Worm (Caenorhabditis elegans): ENCODE data around the gene sqst-2.

The sqst-2 gene

DNA sequence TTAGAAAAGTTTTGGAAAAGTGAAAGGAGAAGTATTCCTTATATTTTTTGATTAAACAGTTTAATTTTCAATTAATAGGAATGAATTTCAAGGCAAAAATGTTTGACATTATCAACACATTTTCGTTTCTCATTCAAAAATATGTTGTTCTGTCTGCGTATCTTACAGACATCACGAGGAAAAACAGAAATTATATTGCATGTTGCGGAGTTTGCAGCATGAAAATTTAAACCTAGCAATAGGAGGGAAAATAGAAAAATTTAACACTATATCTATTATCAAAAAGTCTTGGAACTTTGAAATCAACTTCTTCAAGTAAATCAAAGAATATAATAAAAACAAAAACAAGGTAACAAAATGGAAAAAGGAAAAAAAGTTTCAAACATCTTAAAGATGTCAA is 37.7 kb downstream of the sqst-2 start (continued):
- no peak for TF ChIP-seq rnt-1 (tag; optimal IDR thresholded peaks at IDR 0.05)

DNA sequence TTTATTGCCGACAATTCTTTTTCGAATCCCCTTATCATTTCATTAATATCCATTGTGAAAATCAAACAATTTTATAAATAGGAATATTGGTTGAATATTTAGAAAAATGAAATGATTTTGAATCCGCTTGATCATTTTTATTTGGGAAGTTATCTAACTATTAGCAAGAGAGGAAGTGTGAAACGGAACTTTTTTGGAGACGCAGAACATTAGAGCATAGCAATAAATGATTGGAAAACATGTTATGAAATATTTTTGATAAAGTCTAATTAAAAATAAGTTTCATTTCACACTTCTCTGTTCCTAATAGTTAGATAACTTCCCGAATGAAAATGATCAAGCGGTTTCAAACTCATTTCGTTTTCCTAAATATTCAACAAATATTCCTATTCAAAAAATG is 41.3 kb downstream of the sqst-2 start, which contains the start of gene F42C5.3:
Gene F42C5.3 (minus strand): TSS at position 101 of the 400 bp plus-strand sequence.
- TF ChIP-seq nhr-28 (tag; optimal IDR thresholded peaks at IDR 0.05) (no peak), nhr-12 (tag; optimal IDR thresholded peaks at IDR 0.05) (no peak), fos-1 (tag; optimal IDR thresholded peaks at IDR 0.05) (no peak), nhr-11 (tag; optimal IDR thresholded peaks at IDR 0.05) (no peak), lin-14 (GFP tag; optimal IDR thresholded peaks at IDR 0.05) (no peak), aha-1 (tag; optimal IDR thresholded peaks at IDR 0.05) (no peak), ceh-88 (GFP tag; IDR thresholded peaks at IDR 0.05) (no peak), nhr-20 (tag; optimal IDR thresholded peaks at IDR 0.05) (no peak)

DNA sequence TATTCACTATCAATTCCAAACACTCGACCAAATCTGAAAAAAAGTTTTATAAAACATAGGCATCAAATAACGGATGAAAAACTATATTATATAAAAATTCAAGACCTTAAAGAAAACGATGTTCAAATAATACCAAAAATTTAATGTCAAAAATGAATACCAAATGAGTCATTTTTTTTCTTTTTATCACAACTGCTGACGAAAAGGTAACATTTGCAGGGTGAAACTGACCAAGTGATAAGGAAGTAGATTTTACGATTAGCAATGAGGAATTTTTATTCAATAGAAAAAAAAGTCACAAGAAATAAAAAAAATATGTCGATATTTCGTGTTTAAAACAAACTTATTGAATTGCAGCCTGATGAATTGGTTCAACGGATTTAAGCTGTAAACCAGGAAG is 42.9 kb downstream of the sqst-2 start, which contains the start of gene C06E4.8:
Gene C06E4.8 (minus strand): TSS at position 37 of the 400 bp plus-strand sequence.
- TF ChIP-seq vab-15 (tag; optimal IDR thresholded peaks at IDR 0.05) (no peak), mef-2 (tag; optimal IDR thresholded peaks at IDR 0.05) (no peak), ets-5 (GFP tag; IDR thresholded peaks at IDR 0.05) (no peak), dsc-1 (tag; optimal IDR thresholded peaks at IDR 0.05) (no peak), snu-23 (GFP tag; optimal IDR thresholded peaks at IDR 0.05) (no peak), mdl-1 (tag; optimal IDR thresholded peaks at IDR 0.05) (no peak), aly-2 (tag; optimal IDR thresholded peaks at IDR 0.05) (no peak), sptf-1 (tag; optimal IDR thresholded peaks at IDR 0.05) (no peak), lin-39 (tag; optimal IDR thresholded peaks at IDR 0.05) (no peak), unc-86 (tag; optimal IDR thresholded peaks at IDR 0.05) (no peak), fkh-10 (GFP tag; optimal IDR thresholded peaks at IDR 0.05) (no peak), ceh-63 (GFP tag; optimal IDR thresholded peaks at IDR 0.05) (no peak), ceh-88 (GFP tag; IDR thresholded peaks at IDR 0.05) (no peak), unc-62 (GFP tag; optimal IDR thresholded peaks at IDR 0.05) (no peak)

DNA sequence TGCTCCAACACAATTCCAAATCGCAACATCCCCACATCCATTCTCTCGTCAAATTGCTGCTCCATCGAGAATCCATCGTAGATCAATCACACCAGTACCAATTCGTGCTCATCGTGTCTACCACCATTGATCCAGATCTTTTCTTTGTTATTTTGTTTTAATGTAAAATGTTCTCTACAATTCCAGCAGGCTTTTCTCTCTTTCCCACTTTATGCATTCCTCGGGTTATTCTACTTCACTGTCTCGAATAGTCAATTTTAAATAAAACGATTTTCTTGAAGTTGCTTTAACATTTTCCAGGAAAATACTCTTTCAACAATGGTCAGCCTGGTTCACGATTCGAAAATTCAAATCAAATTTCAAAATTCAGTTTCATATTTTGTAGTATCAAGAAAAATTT is 45.8 kb downstream of the sqst-2 start, which contains the start of gene C06E4.1:
Gene C06E4.1 (plus strand): TSS at position 301 of the 400 bp plus-strand sequence.
- 0 out of 2 replicates have a peak, but pooled peaks have one; percentile 11 for TF ChIP-seq ets-5 (GFP tag; IDR thresholded peaks at IDR 0.05)
- TF ChIP-seq lsy-2 (tag; optimal IDR thresholded peaks at IDR 0.05), result no peak
- TF ChIP-seq nhr-85 (tag), result no peak
- no peak for TF ChIP-seq efl-1 (optimal IDR thresholded peaks at IDR 0.05)
- TF ChIP-seq efl-1 (GFP tag; optimal IDR thresholded peaks at IDR 0.05 in 1 of 2), result peak in 1 of 2 experiments; percentile 66

Measured in whole organism, L1 larva.